Fruit fly (Drosophila melanogaster) whole organism, embryonic: ENCODE results near the gene CG15473.

ENCODE experiments used
- Asciz ChIP-seq: fragments of 200-800 bp; sonication (Bioruptor generic); optimal IDR thresholded peaks from 2 replicates; lab custom pipeline; 2017; ENCODE audit warnings: missing biosample characterization, mild to moderate bottlenecking, missing genetic modification characterization, missing genetic modification reagents
- Atf6 ChIP-seq: fragments of 200-800 bp; sonication (Bioruptor generic); IDR thresholded peaks from 2 replicates; pipeline ENCODE4 v1.3.6; 2022; ENCODE audit warnings: missing biosample characterization, missing genetic modification characterization
- CG10654 ChIP-seq: fragments of 200-800 bp; sonication (Bioruptor generic); optimal IDR thresholded peaks from 2 replicates; lab custom pipeline; 2016; ENCODE audit warnings: missing biosample characterization, missing genetic modification characterization
- CG11504 ChIP-seq: fragments of 200-800 bp; sonication (Bioruptor generic); optimal IDR thresholded peaks from 3 replicates; lab custom pipeline; 2019; ENCODE audit warnings: missing biosample characterization, mild to moderate bottlenecking, missing genetic modification characterization, moderate library complexity
- CG14710 ChIP-seq: fragments of 200-800 bp; sonication (Bioruptor generic); optimal IDR thresholded peaks from 3 replicates; lab custom pipeline; 2019; ENCODE audit warnings: missing biosample characterization, mild to moderate bottlenecking, missing genetic modification characterization, moderate library complexity
- CG1602 ChIP-seq: fragments of 200-800 bp; sonication (Bioruptor generic); optimal IDR thresholded peaks from 3 replicates; lab custom pipeline; 2016; ENCODE audit warnings: missing biosample characterization, missing genetic modification characterization
- CG1647 ChIP-seq: fragments of 200-800 bp; sonication (Bioruptor generic); optimal IDR thresholded peaks from 3 replicates; lab custom pipeline; 2016; ENCODE audit warnings: missing biosample characterization, missing genetic modification characterization
- CG17328 ChIP-seq: fragments of 200-800 bp; sonication (Bioruptor generic); IDR thresholded peaks from 2 replicates; pipeline ENCODE4 v1.3.6; 2022; ENCODE audit warnings: missing biosample characterization, missing genetic modification characterization
- CG17361 ChIP-seq: fragments of 200-800 bp; sonication (Bioruptor generic); IDR thresholded peaks from 3 replicates; pipeline ENCODE4 v1.3.6; 2022; ENCODE audit warnings: missing biosample characterization, missing genetic modification characterization
- CG18011 ChIP-seq: fragments of 200-800 bp; sonication (Bioruptor generic); optimal IDR thresholded peaks from 2 replicates; lab custom pipeline; 2017; ENCODE audit warnings: missing biosample characterization, missing genetic modification characterization, mild to moderate bottlenecking, moderate library complexity, missing genotype
- CG3407 ChIP-seq: fragments of 200-800 bp; sonication (Bioruptor generic); optimal IDR thresholded peaks from 2 replicates; lab custom pipeline; 2018; ENCODE audit warnings: missing biosample characterization, mild to moderate bottlenecking, missing genetic modification characterization
- CG4707 ChIP-seq: fragments of 200-800 bp; sonication (Bioruptor generic); optimal IDR thresholded peaks from 2 replicates; lab custom pipeline; 2018; ENCODE audit warnings: missing biosample characterization, mild to moderate bottlenecking, missing genetic modification characterization, moderate library complexity
- CG4820 ChIP-seq: fragments of 200-800 bp; sonication (Bioruptor generic); optimal IDR thresholded peaks from 3 replicates; lab custom pipeline; 2016; ENCODE audit warnings: missing biosample characterization, missing genetic modification characterization
- CG5180 ChIP-seq: fragments of 200-800 bp; sonication (Bioruptor generic); optimal IDR thresholded peaks from 3 replicates; lab custom pipeline; 2017; ENCODE audit warnings: missing biosample characterization, missing genetic modification characterization, mild to moderate bottlenecking, moderate library complexity, missing genetic modification reagents
- CG6175 ChIP-seq: fragments of 200-800 bp; sonication (Bioruptor generic); IDR thresholded peaks from 3 replicates; pipeline ENCODE4 v1.3.6; 2022; ENCODE audit warnings: missing biosample characterization, missing genetic modification characterization
- CG6689 ChIP-seq: fragments of 200-800 bp; sonication (Bioruptor generic); IDR thresholded peaks from 2 replicates; pipeline ENCODE4 v1.3.6; 2022; ENCODE audit warnings: missing biosample characterization, missing genetic modification characterization
- CG7987 ChIP-seq: fragments of 200-800 bp; sonication (Bioruptor generic); optimal IDR thresholded peaks from 2 replicates; lab custom pipeline; 2018; ENCODE audit warnings: missing biosample characterization, mild to moderate bottlenecking, missing genetic modification characterization, moderate library complexity
- CG8478 ChIP-seq: fragments of >200 bp; optimal IDR thresholded peaks from 2 replicates; lab custom pipeline; 2018
- CG8765 ChIP-seq: fragments of 200-800 bp; sonication (Bioruptor generic); IDR thresholded peaks from 2 replicates; pipeline ENCODE4 v1.3.6; 2022; ENCODE audit warnings: missing biosample characterization, missing genetic modification characterization
- CG9215 ChIP-seq: fragments of 200-800 bp; sonication (Bioruptor generic); IDR thresholded peaks from 2 replicates; pipeline ENCODE4 v1.3.6; 2022; ENCODE audit warnings: missing biosample characterization, missing genetic modification characterization
- CG9876 ChIP-seq: fragments of 200-800 bp; sonication (Bioruptor generic); optimal IDR thresholded peaks from 2 replicates; lab custom pipeline; 2016; ENCODE audit warnings: missing biosample characterization, missing genetic modification characterization
- CG9932 ChIP-seq: fragments of 200-800 bp; sonication (Bioruptor generic); IDR thresholded peaks from 2 replicates; pipeline ENCODE4 v1.3.6; 2022; ENCODE audit warnings: missing biosample characterization, missing genetic modification characterization
- CHES-1-like ChIP-seq: fragments of 200-800 bp; sonication (Bioruptor generic); optimal IDR thresholded peaks from 2 replicates; lab custom pipeline; 2016; ENCODE audit warnings: missing biosample characterization, missing genetic modification characterization
- Ets97D ChIP-seq: fragments of 200-800 bp; sonication (Bioruptor generic); optimal IDR thresholded peaks from 3 replicates; lab custom pipeline; 2016; ENCODE audit warnings: missing biosample characterization, missing genetic modification characterization
- Neu2 ChIP-seq: fragments of 200-800 bp; sonication (Bioruptor generic); optimal IDR thresholded peaks from 3 replicates; lab custom pipeline; 2016; ENCODE audit warnings: missing biosample characterization, missing genetic modification characterization, borderline replicate concordance
- Nf-YC ChIP-seq: fragments of 200-800 bp; optimal IDR thresholded peaks from 3 replicates; lab custom pipeline; 2019; ENCODE audit warnings: missing biosample characterization, mild to moderate bottlenecking, missing genetic modification characterization, moderate library complexity
- Sin3A ChIP-seq: fragments of >200 bp; optimal IDR thresholded peaks from 2 replicates; lab custom pipeline; 2018
- YL-1 ChIP-seq: fragments of 200-800 bp; sonication (Bioruptor generic); optimal IDR thresholded peaks from 3 replicates; lab custom pipeline; 2017; ENCODE audit warnings: missing biosample characterization, mild to moderate bottlenecking, missing genetic modification characterization
- ab ChIP-seq: fragments of 200-800 bp; sonication (Bioruptor generic); optimal IDR thresholded peaks from 2 replicates; lab custom pipeline; 2016; ENCODE audit warnings: missing biosample characterization, missing genetic modification characterization
- ash1 ChIP-seq: fragments of 200-800 bp; sonication (Bioruptor generic); optimal IDR thresholded peaks from 2 replicates; lab custom pipeline; 2018; ENCODE audit warnings: missing biosample characterization, mild to moderate bottlenecking, missing genetic modification characterization
- chn ChIP-seq: fragments of 200-800 bp; sonication (Bioruptor generic); optimal IDR thresholded peaks from 2 replicates; lab custom pipeline; 2016; ENCODE audit warnings: missing biosample characterization, missing genetic modification characterization
- cwo ChIP-seq: fragments of 200-800 bp; sonication (Bioruptor generic); optimal IDR thresholded peaks from 3 replicates; lab custom pipeline; 2017; ENCODE audit warnings: missing biosample characterization, missing genetic modification characterization, mild to moderate bottlenecking, moderate library complexity, missing genetic modification reagents
- dm ChIP-seq: fragments of 200-800 bp; sonication (Bioruptor generic); optimal IDR thresholded peaks from 3 replicates; lab custom pipeline; 2016; ENCODE audit warnings: missing biosample characterization, missing genetic modification characterization
- dmrt99B ChIP-seq: fragments of 200-800 bp; sonication (Bioruptor generic); optimal IDR thresholded peaks from 2 replicates; lab custom pipeline; 2018; ENCODE audit warnings: missing biosample characterization, mild to moderate bottlenecking, missing genetic modification characterization, moderate library complexity
- eyg ChIP-seq: fragments of 200-800 bp; sonication (Bioruptor generic); optimal IDR thresholded peaks from 3 replicates; lab custom pipeline; 2016; ENCODE audit warnings: missing biosample characterization, missing genetic modification characterization
- gcm ChIP-seq: fragments of 200-800 bp; sonication (Bioruptor generic); optimal IDR thresholded peaks from 2 replicates; lab custom pipeline; 2019; ENCODE audit warnings: missing biosample characterization, mild to moderate bottlenecking, missing genetic modification characterization, moderate library complexity
- gro ChIP-seq: fragments of 200-800 bp; sonication (Bioruptor generic); optimal IDR thresholded peaks from 2 replicates; lab custom pipeline; 2016; ENCODE audit warnings: missing biosample characterization, missing genetic modification characterization
- gt ChIP-seq: fragments of 200-800 bp; sonication (Bioruptor generic); IDR thresholded peaks from 2 replicates; pipeline ENCODE4 v1.3.6; 2022; ENCODE audit warnings: missing biosample characterization, missing genetic modification characterization
- inv ChIP-seq: fragments of 200-800 bp; sonication (Bioruptor generic); IDR thresholded peaks from 2 replicates; pipeline ENCODE4 v1.3.6; 2022; ENCODE audit warnings: missing biosample characterization, missing genetic modification characterization; ENCODE audit not compliant: partially characterized antibody
- jumu ChIP-seq: fragments of 200-800 bp; sonication (Bioruptor generic); optimal IDR thresholded peaks from 3 replicates; lab custom pipeline; 2016; ENCODE audit warnings: missing biosample characterization, missing genetic modification characterization
- maf-S ChIP-seq: fragments of 200-800 bp; sonication (Bioruptor generic); optimal IDR thresholded peaks from 2 replicates; lab custom pipeline; 2016; ENCODE audit warnings: missing biosample characterization, missing genetic modification characterization
- pros ChIP-seq: fragments of 200-800 bp; sonication (Bioruptor generic); optimal IDR thresholded peaks from 3 replicates; lab custom pipeline; 2019; ENCODE audit warnings: missing biosample characterization, mild to moderate bottlenecking, missing genetic modification characterization, moderate library complexity
- pzg ChIP-seq: fragments of 200-800 bp; sonication (Bioruptor generic); optimal IDR thresholded peaks from 3 replicates; lab custom pipeline; 2018; ENCODE audit warnings: missing biosample characterization, mild to moderate bottlenecking, missing genetic modification characterization, moderate library complexity
- repo ChIP-seq: fragments of 200-800 bp; sonication (Bioruptor generic); optimal IDR thresholded peaks from 2 replicates; lab custom pipeline; 2016; ENCODE audit warnings: missing biosample characterization, missing genetic modification characterization
- ro ChIP-seq: fragments of 200-800 bp; sonication (Bioruptor generic); IDR thresholded peaks from 2 replicates; pipeline ENCODE4 v1.3.6; 2022; ENCODE audit warnings: missing biosample characterization, missing genetic modification characterization
- row ChIP-seq: fragments of 200-800 bp; sonication (Bioruptor generic); IDR thresholded peaks from 3 replicates; pipeline ENCODE4 v1.3.6; 2022; ENCODE audit warnings: missing biosample characterization, missing genetic modification characterization
- sd ChIP-seq: fragments of 200-800 bp; sonication (Bioruptor generic); optimal IDR thresholded peaks from 3 replicates; lab custom pipeline; 2018; ENCODE audit warnings: missing biosample characterization, mild to moderate bottlenecking, missing genetic modification characterization, moderate library complexity
- slp2 ChIP-seq: fragments of 200-800 bp; sonication (Bioruptor generic); optimal IDR thresholded peaks from 2 replicates; lab custom pipeline; 2016; ENCODE audit warnings: missing biosample characterization, missing genetic modification characterization
- tna ChIP-seq: fragments of 200-800 bp; sonication (Bioruptor generic); IDR thresholded peaks from 2 replicates; pipeline ENCODE4 v1.3.6; 2022; ENCODE audit warnings: missing biosample characterization, missing genetic modification characterization; ENCODE audit not compliant: partially characterized antibody
- trh ChIP-seq: fragments of 200-800 bp; sonication (Bioruptor generic); optimal IDR thresholded peaks from 2 replicates; lab custom pipeline; 2016; ENCODE audit warnings: missing biosample characterization, missing genetic modification characterization
- tup ChIP-seq: fragments of 200-800 bp; sonication (Bioruptor generic); optimal IDR thresholded peaks from 2 replicates; lab custom pipeline; 2016; ENCODE audit warnings: missing biosample characterization, mild to moderate bottlenecking, missing genetic modification characterization, moderate library complexity
- wdn ChIP-seq: fragments of 200-800 bp; sonication (Bioruptor generic); IDR thresholded peaks from 2 replicates; pipeline ENCODE4 v1.3.6; 2022; ENCODE audit warnings: missing biosample characterization, missing genetic modification characterization
- z ChIP-seq: fragments of 200-800 bp; sonication (Bioruptor generic); IDR thresholded peaks from 3 replicates; pipeline ENCODE4 v1.3.6; 2022; ENCODE audit warnings: missing biosample characterization, missing genetic modification characterization

Gene CG15473

dm6 chrX:4609737-4610136 is 44.6 kb downstream of the CG15473 start (continued):
- TF ChIP-seq pros (no peak), maf-S (GFP tag; lab: Kevin White, UChicago) (no peak), CG17361 (0 out of 3 replicates have a peak, but pooled peaks have one; percentile 9), CG1647 (GFP tag; lab: Kevin White, UChicago) (no peak), Nf-YC (no peak), CG4707 (no peak), CG10654 (GFP tag; lab: Kevin White, UChicago) (no peak), CG6175 (no peak), row (GFP tag; lab: Robert Waterston, UW) (no peak), Sin3A (lab: Kevin White, UChicago) (no peak), gro (GFP tag; lab: Kevin White, UChicago) (no peak), Atf6 (GFP tag; lab: Robert Waterston, UW) (no peak), CG7987 (no peak), chn (GFP tag; lab: Kevin White, UChicago) (no peak), tup (GFP tag; lab: Kevin White, UChicago) (no peak), slp2 (GFP tag; lab: Kevin White, UChicago) (no peak), Ets97D (GFP tag; lab: Kevin White, UChicago) (no peak), sd (tag; lab: Kevin White, UChicago) (no peak), wdn (GFP tag; lab: Robert Waterston, UW) (no peak), cwo (GFP tag; lab: Kevin White, UChicago) (no peak), ash1 (no peak), CG1602 (GFP tag; lab: Kevin White, UChicago) (no peak), CG8478 (lab: Kevin White, UChicago) (no peak), trh (no peak), tna (GFP tag; lab: Robert Waterston, UW) (no peak), CHES-1-like (GFP tag; lab: Kevin White, UChicago) (no peak), jumu (no peak), CG9876 (GFP tag; lab: Kevin White, UChicago) (no peak), CG5180 (GFP tag; lab: Kevin White, UChicago) (no peak), CG9215 (no peak), inv (no peak), CG9932 (GFP tag; lab: Robert Waterston, UW) (no peak), CG18011 (no peak), YL-1 (GFP tag; lab: Kevin White, UChicago) (peak; percentile 18), CG6689 (no peak), gt (GFP tag; lab: Robert Waterston, UW) (no peak), dm (GFP tag; lab: Kevin White, UChicago) (no peak), CG11504 (tag; lab: Kevin White, UChicago) (peak; percentile 6), Neu2 (GFP tag; lab: Kevin White, UChicago) (no peak), CG4820 (GFP tag; lab: Kevin White, UChicago) (no peak), pzg (GFP tag; lab: Kevin White, UChicago) (no peak), eyg (GFP tag; lab: Kevin White, UChicago) (no peak), ab (GFP tag; lab: Kevin White, UChicago) (no peak), z (GFP tag; lab: Robert Waterston, UW) (no peak), CG17328 (GFP tag; lab: Robert Waterston, UW) (no peak), CG8765 (GFP tag; lab: Robert Waterston, UW) (no peak), repo (GFP tag; lab: Kevin White, UChicago) (no peak), ro (GFP tag; lab: Robert Waterston, UW) (no peak), CG14710 (tag; lab: Kevin White, UChicago) (peak; percentile 44), dmrt99B (tag; lab: Kevin White, UChicago) (no peak), CG3407 (GFP tag; lab: Kevin White, UChicago) (peak; percentile 57), gcm (peak; percentile 32), Asciz (peak; percentile 32)
